Worm (Caenorhabditis elegans) whole organism, early embryonic: ENCODE data around the gene B0554.4.

Experiments used
- B0310.2 ChIP-seq: sonication (generic microtip); optimal IDR thresholded peaks from 2 replicates; lab custom pipeline; 2016; ENCODE audit warnings: mild to moderate bottlenecking, missing genetic modification characterization, missing compliant biosample characterization
- F13C5.2 ChIP-seq: sonication (generic microtip); optimal IDR thresholded peaks from 2 replicates; lab custom pipeline; 2017; ENCODE audit warnings: mild to moderate bottlenecking, missing genetic modification characterization, inconsistent platforms, missing compliant biosample characterization
- aly-1 ChIP-seq: sonication (generic microtip); optimal IDR thresholded peaks from 2 replicates; lab custom pipeline; 2016; ENCODE audit warnings: missing genetic modification characterization, missing compliant biosample characterization
- ama-1 ChIP-seq: fragments of 150-350 bp; optimal IDR thresholded peaks from 2 replicates; lab custom pipeline; 2014
- ceh-13 ChIP-seq: fragments of 200-800 bp; sonication (Bioruptor generic); optimal IDR thresholded peaks from 2 replicates; lab custom pipeline; 2018; ENCODE audit warnings: mild to moderate bottlenecking, missing genetic modification characterization, missing compliant biosample characterization
- ets-7 ChIP-seq: sonication (generic microtip); optimal IDR thresholded peaks from 2 replicates; lab custom pipeline; 2016; ENCODE audit warnings: missing genotype, missing genetic modification characterization, missing compliant biosample characterization
- flt-1 ChIP-seq: fragments of 200-800 bp; sonication (Bioruptor generic); IDR thresholded peaks from 2 replicates; pipeline ENCODE4 v1.3.6; 2022; ENCODE audit warnings: missing genetic modification characterization, missing compliant biosample characterization
- hmbx-1 ChIP-seq: sonication (generic microtip); optimal IDR thresholded peaks from 2 replicates; lab custom pipeline; 2016; ENCODE audit warnings: mild to moderate bottlenecking, missing genetic modification characterization, missing compliant biosample characterization
- hmg-4 ChIP-seq: fragments of 200-800 bp; sonication (Bioruptor generic); optimal IDR thresholded peaks from 2 replicates; lab custom pipeline; 2018; ENCODE audit warnings: mild to moderate bottlenecking, missing genetic modification characterization, missing compliant biosample characterization
- hnd-1 ChIP-seq: sonication (generic microtip); optimal IDR thresholded peaks from 2 replicates; lab custom pipeline; 2016; ENCODE audit warnings: missing genetic modification characterization, missing compliant biosample characterization
- scrt-1 ChIP-seq: fragments of 200-800 bp; sonication (Bioruptor generic); IDR thresholded peaks from 2 replicates; pipeline ENCODE4 v1.3.6; 2022; ENCODE audit warnings: missing genetic modification characterization, missing compliant biosample characterization
- tbx-11 ChIP-seq: fragments of 200-800 bp; sonication (Bioruptor generic); IDR thresholded peaks from 2 replicates; pipeline ENCODE4 v1.3.6; 2022; ENCODE audit warnings: missing genetic modification characterization, missing compliant biosample characterization
- tbx-37 ChIP-seq: fragments of 200-800 bp; sonication (Bioruptor generic); conservative IDR thresholded peaks from 2 replicates; pipeline ENCODE4 v1.3.6; 2022; ENCODE audit warnings: missing genetic modification reagents, missing genetic modification characterization, missing compliant biosample characterization
- tra-4 ChIP-seq: sonication (generic microtip); optimal IDR thresholded peaks from 2 replicates; lab custom pipeline; 2017; ENCODE audit warnings: missing genetic modification characterization, missing compliant biosample characterization

ce11 chrV:418432-418831, 10.5 kb upstream of the B0554.4 start, which contains the start of gene Y39D8A.1:
- TF ChIP-seq B0310.2, result no peak
- no peak for TF ChIP-seq tbx-37 (GFP tag; lab: Robert Waterston, UW)
- TF ChIP-seq hmbx-1, result no peak
- no peak for TF ChIP-seq aly-1 (tag; lab: Kevin White, UChicago)
- TF ChIP-seq hnd-1 (tag; lab: Kevin White, UChicago), result no peak
- TF ChIP-seq ama-1 (lab: Kevin White, UChicago), result no peak
- no peak for TF ChIP-seq F13C5.2
- TF ChIP-seq hmg-4 (GFP tag; lab: Kevin White, UChicago), result no peak
- TF ChIP-seq ceh-13 (GFP tag; lab: Kevin White, UChicago), result no peak
- TF ChIP-seq tra-4 (tag; lab: Kevin White, UChicago), result no peak
- no peak for TF ChIP-seq flt-1
- no peak for TF ChIP-seq ets-7 (tag; lab: Kevin White, UChicago)
- no peak for TF ChIP-seq scrt-1 (GFP tag; lab: Robert Waterston, UW)
- no peak for TF ChIP-seq tbx-11
